Worm (Caenorhabditis elegans) whole organism, L4/young adult: ENCODE data around the gene T22F3.12.

Experiments used
- dao-5 ChIP-seq: sonication (generic microtip); optimal IDR thresholded peaks from 2 replicates; lab custom pipeline; 2016; ENCODE audit warnings: missing genotype, missing genetic modification characterization, moderate library complexity, missing compliant biosample characterization
- him-1 ChIP-seq: sonication (generic microtip); optimal IDR thresholded peaks from 2 replicates; lab custom pipeline; 2016; ENCODE audit warnings: missing genotype, missing genetic modification reagents, missing genetic modification characterization, missing compliant biosample characterization

DNA sequence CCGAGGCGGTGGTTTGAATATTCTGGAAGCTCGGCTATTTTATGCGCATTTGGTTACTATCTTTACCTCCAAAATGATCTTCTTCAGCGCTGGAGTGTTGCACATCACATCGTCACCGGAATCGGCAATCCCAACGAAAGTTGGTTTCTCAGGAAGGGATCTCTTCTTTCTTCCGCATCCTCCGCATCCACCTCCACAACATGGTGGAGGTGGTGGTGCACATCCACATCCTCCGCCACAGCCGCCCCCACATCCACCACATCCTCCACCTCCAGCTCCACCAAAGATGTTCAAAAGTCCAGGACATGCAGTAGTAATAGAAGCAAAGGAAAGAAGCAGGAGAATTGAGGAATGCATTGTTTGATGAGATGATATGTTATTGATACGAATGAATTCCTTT, 34.6 kb downstream of the T22F3.12 start, which contains the start of gene grl-31:
- no peak for TF ChIP-seq him-1 (tag; lab: Kevin White, UChicago)
- TF ChIP-seq dao-5: no peak
